Worm (Caenorhabditis elegans): ENCODE data around the gene dpy-28.

DNA sequence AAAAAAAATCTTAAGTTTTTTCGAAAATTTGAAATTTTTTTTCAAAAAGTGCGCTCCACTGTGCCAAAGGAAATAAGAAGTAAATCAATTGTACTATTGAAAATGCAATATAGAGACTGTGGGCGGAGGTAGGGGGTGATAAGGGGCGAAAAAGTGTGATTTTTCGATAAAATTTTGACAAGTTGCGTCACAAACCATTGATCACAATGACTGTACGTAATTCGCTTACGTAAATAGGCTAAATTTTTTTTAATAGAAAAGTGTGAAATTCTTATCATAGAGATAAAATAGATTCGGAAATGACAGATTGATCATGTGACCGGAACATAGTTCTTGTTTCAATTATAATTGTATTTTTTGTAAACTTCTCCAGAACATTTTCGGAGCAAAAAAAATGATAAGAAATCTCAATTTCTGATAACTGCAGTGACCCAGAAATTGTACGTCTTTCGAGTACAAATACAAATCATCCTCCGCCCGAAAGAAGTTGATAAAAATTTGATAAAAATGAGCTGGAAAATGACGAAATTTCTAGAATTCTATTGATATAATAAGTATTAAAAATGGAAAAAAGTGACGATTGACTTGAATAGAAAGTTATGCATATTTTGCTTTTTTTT is 59.7 kb downstream of the dpy-28 start:
- TF ChIP-seq lin-35 (GFP tag; optimal IDR thresholded peaks at IDR 0.05) (peak in 1 of 2 experiments; percentile 11), tbx-2 (tag; optimal IDR thresholded peaks at IDR 0.05) (no peak), fos-1 (tag; optimal IDR thresholded peaks at IDR 0.05) (no peak), mdl-1 (tag; optimal IDR thresholded peaks at IDR 0.05) (no peak), nhr-11 (tag; optimal IDR thresholded peaks at IDR 0.05) (no peak), pqm-1 (tag; optimal IDR thresholded peaks at IDR 0.05) (no peak)
